Worm (Caenorhabditis elegans) whole organism, L4 larva: Measurements from ENCODE around the gene cyn-7.

ENCODE experiments used
- F10B5.3 ChIP-seq: sonication (generic microtip); optimal IDR thresholded peaks from 2 replicates; lab custom pipeline; 2016; ENCODE audit warnings: mild to moderate bottlenecking, missing genetic modification characterization, missing compliant biosample characterization
- F26F4.8 ChIP-seq: fragments of 200-800 bp; sonication (Bioruptor generic); conservative IDR thresholded peaks from 2 replicates; pipeline ENCODE4 v1.3.6; 2022; ENCODE audit warnings: missing genetic modification characterization, missing compliant biosample characterization
- F44E2.7 ChIP-seq: fragments of 200-800 bp; sonication (Bioruptor generic); IDR thresholded peaks from 2 replicates; pipeline ENCODE4 v2.1.2; 2022; ENCODE audit warnings: missing genetic modification characterization, missing compliant biosample characterization
- T20F7.1 ChIP-seq: fragments of 200-800 bp; sonication (Bioruptor generic); optimal IDR thresholded peaks from 2 replicates; lab custom pipeline; 2018; ENCODE audit warnings: mild to moderate bottlenecking, missing genetic modification characterization, missing compliant biosample characterization
- T26A8.4 ChIP-seq: fragments of 200-800 bp; sonication (Bioruptor generic); IDR thresholded peaks from 2 replicates; pipeline ENCODE4 v1.3.6; 2022; ENCODE audit warnings: missing genetic modification characterization, missing compliant biosample characterization
- ZK546.5 ChIP-seq, 2 experiments: sonication (generic microtip); optimal IDR thresholded peaks; 2 replicates each; lab custom pipeline; 2017; ENCODE audit warnings: missing biosample characterization in 2 of 2, missing genetic modification characterization in 2 of 2
- aha-1 ChIP-seq: fragments of 150-350 bp; peaks from one replicate; lab custom pipeline; 2014; ENCODE audit warnings: missing biosample characterization, missing genetic modification characterization
- aly-2 ChIP-seq: sonication (generic microtip); optimal IDR thresholded peaks from 2 replicates; lab custom pipeline; 2018; ENCODE audit warnings: missing biosample characterization, missing genetic modification characterization
- ama-1 ChIP-seq: fragments of 150-350 bp; optimal IDR thresholded peaks from 2 replicates; lab custom pipeline; 2014; ENCODE audit warnings: inconsistent platforms, mixed read lengths
- arid-1 ChIP-seq: fragments of 200-800 bp; sonication (Bioruptor generic); conservative IDR thresholded peaks from 2 replicates; pipeline ENCODE4 v1.3.6; 2022; ENCODE audit warnings: missing genetic modification reagents, missing genetic modification characterization, missing compliant biosample characterization
- ceh-32 ChIP-seq: sonication (generic microtip); optimal IDR thresholded peaks from 2 replicates; lab custom pipeline; 2016; ENCODE audit warnings: mild to moderate bottlenecking, missing genetic modification characterization, missing compliant biosample characterization; ENCODE audit not compliant: poor library complexity
- ceh-62 ChIP-seq: sonication (generic microtip); optimal IDR thresholded peaks from 2 replicates; lab custom pipeline; 2017; ENCODE audit warnings: missing biosample characterization, missing genetic modification characterization
- daf-8 ChIP-seq: fragments of 200-800 bp; sonication (Bioruptor generic); IDR thresholded peaks from 2 replicates; pipeline ENCODE4 v1.3.6; 2022; ENCODE audit warnings: missing genetic modification characterization, missing compliant biosample characterization
- dmd-8 ChIP-seq: fragments of 200-800 bp; sonication (Bioruptor generic); IDR thresholded peaks from 2 replicates; pipeline ENCODE4 v1.3.6; 2022; ENCODE audit warnings: missing genetic modification characterization, missing compliant biosample characterization
- egl-27 ChIP-seq: sonication (generic microtip); optimal IDR thresholded peaks from 3 replicates; lab custom pipeline; 2017; ENCODE audit warnings: missing biosample characterization, missing genetic modification reagents, missing genetic modification characterization
- hif-1 ChIP-seq, 2 experiments: sonication (generic microtip); optimal IDR thresholded peaks; 2 replicates each; lab custom pipeline; 2016 to 2017; ENCODE audit warnings: missing compliant biosample characterization in 2 of 2, missing genetic modification characterization in 2 of 2, missing genetic modification reagents in 2 of 2, missing genotype in 2 of 2, mild to moderate bottlenecking in 1 of 2
- hlh-30 ChIP-seq: sonication (generic microtip); optimal IDR thresholded peaks from 2 replicates; lab custom pipeline; 2017; ENCODE audit warnings: antibody characterized with exemption, mild to moderate bottlenecking, missing genetic modification characterization, missing compliant biosample characterization; ENCODE audit not compliant: insufficient read depth
- hmg-1.1 ChIP-seq: fragments of 200-800 bp; sonication (Bioruptor generic); IDR thresholded peaks from 2 replicates; pipeline ENCODE4 v1.3.6; 2022; ENCODE audit warnings: missing genetic modification reagents, missing genetic modification characterization, missing compliant biosample characterization
- madf-5 ChIP-seq, 2 experiments: fragments of 200-800 bp; sonication (Bioruptor generic); IDR thresholded peaks; 2 replicates each; pipeline ENCODE4 v1.3.6; 2022; ENCODE audit warnings: missing compliant biosample characterization in 2 of 2, missing genetic modification characterization in 2 of 2
- mxl-2 ChIP-seq: fragments of 200-800 bp; sonication (Bioruptor generic); conservative IDR thresholded peaks from 2 replicates; pipeline ENCODE4 v1.3.6; 2022; ENCODE audit warnings: missing genetic modification reagents, missing genetic modification characterization, missing compliant biosample characterization
- nhr-237 ChIP-seq: sonication (generic microtip); optimal IDR thresholded peaks from 2 replicates; lab custom pipeline; 2017; ENCODE audit warnings: missing biosample characterization, missing genetic modification characterization
- nhr-25 ChIP-seq: sonication (generic microtip); optimal IDR thresholded peaks from 2 replicates; lab custom pipeline; 2017; ENCODE audit warnings: missing genetic modification characterization, mild to moderate bottlenecking, missing compliant biosample characterization, antibody characterized with exemption, moderate library complexity, borderline replicate concordance; ENCODE audit not compliant: insufficient read depth
- nhr-28 ChIP-seq: fragments of 150-350 bp; optimal IDR thresholded peaks from 2 replicates; lab custom pipeline; 2014; ENCODE audit warnings: missing biosample characterization, missing genetic modification characterization
- nhr-48 ChIP-seq: sonication (generic microtip); optimal IDR thresholded peaks from 2 replicates; lab custom pipeline; 2016; ENCODE audit warnings: mild to moderate bottlenecking, missing genetic modification characterization, missing compliant biosample characterization
- php-3 ChIP-seq: fragments of 200-800 bp; sonication (Bioruptor generic); IDR thresholded peaks from 2 replicates; pipeline ENCODE4 v1.3.6; 2022; ENCODE audit warnings: missing genetic modification reagents, missing genetic modification characterization, missing compliant biosample characterization
- pqm-1 ChIP-seq: sonication (generic microtip); optimal IDR thresholded peaks from 2 replicates; lab custom pipeline; 2017; ENCODE audit warnings: missing biosample characterization, missing genetic modification characterization
- sdz-12 ChIP-seq: fragments of 200-800 bp; sonication (Bioruptor generic); optimal IDR thresholded peaks from 2 replicates; lab custom pipeline; 2018; ENCODE audit warnings: mild to moderate bottlenecking, missing genetic modification characterization, missing compliant biosample characterization
- set-16 ChIP-seq: fragments of 200-800 bp; sonication (Bioruptor generic); IDR thresholded peaks from 2 replicates; pipeline ENCODE4 v1.3.6; 2022; ENCODE audit warnings: missing genetic modification reagents, missing genetic modification characterization, missing compliant biosample characterization
- snpc-1.2 ChIP-seq: fragments of 200-800 bp; sonication (Bioruptor generic); IDR thresholded peaks from 2 replicates; pipeline ENCODE4 v1.3.6; 2022; ENCODE audit warnings: missing genetic modification reagents, missing genetic modification characterization, missing compliant biosample characterization
- snpc-4 ChIP-seq: fragments of 150-350 bp; optimal IDR thresholded peaks from 2 replicates; lab custom pipeline; 2014; ENCODE audit warnings: missing biosample characterization, missing genetic modification characterization
- zip-11 ChIP-seq: fragments of 200-800 bp; sonication (Bioruptor generic); IDR thresholded peaks from 2 replicates; pipeline ENCODE4 v1.3.6; 2022; ENCODE audit warnings: missing genetic modification characterization, missing compliant biosample characterization
- zip-2 ChIP-seq: fragments of 150-350 bp; optimal IDR thresholded peaks from 2 replicates; lab custom pipeline; 2014; ENCODE audit warnings: missing biosample characterization, missing genetic modification characterization
- ztf-11 ChIP-seq: fragments of 150-350 bp; optimal IDR thresholded peaks from 2 replicates; lab custom pipeline; 2014; ENCODE audit warnings: missing biosample characterization, missing genetic modification characterization
- ztf-7 ChIP-seq: fragments of 150-350 bp; optimal IDR thresholded peaks from 2 replicates; lab custom pipeline; 2014; ENCODE audit warnings: missing biosample characterization, missing genetic modification characterization

The cyn-7 gene

ce11 chrV:15136772-15137171, 50.4 kb downstream of the cyn-7 start, which contains the start of gene aipl-1 (continued):
- no peak for TF ChIP-seq mxl-2
- no peak for TF ChIP-seq dmd-8
- TF ChIP-seq F44E2.7 (GFP tag; lab: Robert Waterston, UW): no peak
- no peak for TF ChIP-seq snpc-1.2
- TF ChIP-seq hmg-1.1 (GFP tag; lab: Robert Waterston, UW): peak; percentile 43; the same call in 1 of the 2 replicates
- TF ChIP-seq T20F7.1 (GFP tag; lab: Kevin White, UChicago): peak; percentile 30
- no peak for TF ChIP-seq ceh-32
- no peak for TF ChIP-seq set-16 (GFP tag; lab: Robert Waterston, UW)
- TF ChIP-seq daf-8 (GFP tag; lab: Robert Waterston, UW): no peak
- TF ChIP-seq snpc-4 (tag; lab: Kevin White, UChicago): no peak
- no peak for TF ChIP-seq arid-1 (GFP tag; lab: Robert Waterston, UW)
- TF ChIP-seq hif-1 (tag; optimal IDR thresholded peaks at IDR 0.05; lab: Kevin White, UChicago): peak in 1 of 2 experiments; percentile 72
- no peak for TF ChIP-seq ztf-7 (tag; lab: Kevin White, UChicago)
- TF ChIP-seq ama-1 (lab: Kevin White, UChicago): no peak
- no peak for TF ChIP-seq ztf-11 (tag; lab: Kevin White, UChicago)
- no peak for TF ChIP-seq php-3 (GFP tag; lab: Robert Waterston, UW)
- no peak for TF ChIP-seq sdz-12 (GFP tag; lab: Kevin White, UChicago)
- TF ChIP-seq aha-1: no peak
- no peak for TF ChIP-seq nhr-237 (tag; lab: Kevin White, UChicago)
- no peak for TF ChIP-seq zip-2 (tag; lab: Kevin White, UChicago)
- TF ChIP-seq ceh-62 (tag; lab: Kevin White, UChicago): no peak
- no peak for TF ChIP-seq aly-2
- TF ChIP-seq hlh-30 (tag; lab: Kevin White, UChicago): peak; percentile 63
- no peak for TF ChIP-seq madf-5 (GFP tag; IDR thresholded peaks at IDR 0.05; lab: Robert Waterston, UW)
- no peak for TF ChIP-seq F10B5.3
- TF ChIP-seq nhr-28 (tag; lab: Kevin White, UChicago): peak; percentile 69
- no peak for TF ChIP-seq egl-27 (tag; lab: Kevin White, UChicago)
- no peak for TF ChIP-seq F26F4.8 (GFP tag; lab: Robert Waterston, UW)
- TF ChIP-seq ZK546.5 (tag; optimal IDR thresholded peaks at IDR 0.05; lab: Kevin White, UChicago): no peak
- TF ChIP-seq pqm-1: no peak
- no peak for TF ChIP-seq zip-11 (GFP tag; lab: Robert Waterston, UW)
- TF ChIP-seq nhr-25 (tag; lab: Kevin White, UChicago): no peak
- no peak for TF ChIP-seq nhr-48
- no peak for TF ChIP-seq T26A8.4 (GFP tag; lab: Robert Waterston, UW)
